Worm (Caenorhabditis elegans) whole organism, L4 larva: ENCODE results near the gene F46G11.6.
A peak's percentile ranks its signal among the peaks of the same experiment; 100 is the strongest.

Experiments used
- F10B5.3 ChIP-seq: sonication (generic microtip); optimal IDR thresholded peaks from 2 replicates; lab custom pipeline; 2016; ENCODE audit warnings: mild to moderate bottlenecking, missing genetic modification characterization, missing compliant biosample characterization
- F44E2.7 ChIP-seq: fragments of 200-800 bp; sonication (Bioruptor generic); IDR thresholded peaks from 2 replicates; pipeline ENCODE4 v2.1.2; 2022; ENCODE audit warnings: missing genetic modification characterization, missing compliant biosample characterization
- T26A8.4 ChIP-seq: fragments of 200-800 bp; sonication (Bioruptor generic); IDR thresholded peaks from 2 replicates; pipeline ENCODE4 v1.3.6; 2022; ENCODE audit warnings: missing genetic modification characterization, missing compliant biosample characterization
- ceh-44 ChIP-seq: fragments of 200-800 bp; sonication (Bioruptor generic); IDR thresholded peaks from 2 replicates; pipeline ENCODE4 v1.3.6; 2022; ENCODE audit warnings: missing genetic modification reagents, missing genetic modification characterization, missing compliant biosample characterization
- daf-12 ChIP-seq: fragments of 150-350 bp; optimal IDR thresholded peaks from 2 replicates; lab custom pipeline; 2014; ENCODE audit warnings: missing biosample characterization, missing genetic modification reagents, missing genetic modification characterization
- daf-16 ChIP-seq, 3 experiments: sonication (generic microtip); optimal IDR thresholded peaks; 2 replicates each; lab custom pipeline; 2016 to 2017; ENCODE audit warnings: missing genetic modification characterization in 3 of 3, missing genetic modification reagents in 3 of 3, mild to moderate bottlenecking in 2 of 3, missing compliant biosample characterization in 2 of 3, missing biosample characterization in 1 of 3, moderate library complexity in 1 of 3
- dmd-6 ChIP-seq: fragments of 200-800 bp; sonication (Bioruptor generic); IDR thresholded peaks from 2 replicates; pipeline ENCODE4 v1.3.6; 2022; ENCODE audit warnings: missing genetic modification reagents, missing genetic modification characterization, missing compliant biosample characterization
- dve-1 ChIP-seq: sonication (generic microtip); optimal IDR thresholded peaks from 2 replicates; lab custom pipeline; 2017; ENCODE audit warnings: antibody characterized with exemption, mild to moderate bottlenecking, missing genetic modification characterization, missing compliant biosample characterization; ENCODE audit not compliant: insufficient read depth
- egl-43 ChIP-seq: fragments of 200-800 bp; sonication (Bioruptor generic); IDR thresholded peaks from 2 replicates; pipeline ENCODE4 v1.3.6; 2022; ENCODE audit warnings: missing genetic modification reagents, missing genetic modification characterization, missing compliant biosample characterization
- fkh-10 ChIP-seq: fragments of 150-350 bp; optimal IDR thresholded peaks from 2 replicates; lab custom pipeline; 2014; ENCODE audit warnings: missing biosample characterization, missing genetic modification reagents, missing genetic modification characterization
- fos-1 ChIP-seq: fragments of 150-350 bp; optimal IDR thresholded peaks from 2 replicates; lab custom pipeline; 2014; ENCODE audit warnings: missing biosample characterization, missing genetic modification characterization
- hif-1 ChIP-seq, 2 experiments: sonication (generic microtip); optimal IDR thresholded peaks; 2 replicates each; lab custom pipeline; 2016 to 2017; ENCODE audit warnings: missing compliant biosample characterization in 2 of 2, missing genetic modification characterization in 2 of 2, missing genetic modification reagents in 2 of 2, missing genotype in 2 of 2, mild to moderate bottlenecking in 1 of 2
- hlh-11 ChIP-seq: fragments of 200-800 bp; sonication (Bioruptor generic); optimal IDR thresholded peaks from 2 replicates; lab custom pipeline; 2018; ENCODE audit warnings: mild to moderate bottlenecking, missing genetic modification characterization, missing compliant biosample characterization
- hlh-30 ChIP-seq: sonication (generic microtip); optimal IDR thresholded peaks from 2 replicates; lab custom pipeline; 2017; ENCODE audit warnings: antibody characterized with exemption, mild to moderate bottlenecking, missing genetic modification characterization, missing compliant biosample characterization; ENCODE audit not compliant: insufficient read depth
- lin-38 ChIP-seq: fragments of 200-800 bp; sonication (Bioruptor generic); IDR thresholded peaks from 2 replicates; pipeline ENCODE4 v1.3.6; 2022; ENCODE audit warnings: missing genetic modification reagents, missing genetic modification characterization, missing compliant biosample characterization
- mdt-29 ChIP-seq: fragments of 200-800 bp; sonication (Bioruptor generic); IDR thresholded peaks from 2 replicates; pipeline ENCODE4 v1.3.6; 2022; ENCODE audit warnings: missing genetic modification reagents, missing genetic modification characterization, missing compliant biosample characterization
- mep-1 ChIP-seq: fragments of 150-350 bp; sonication (generic microtip); optimal IDR thresholded peaks from 3 replicates; lab custom pipeline; 2014; ENCODE audit warnings: missing biosample characterization, missing genetic modification characterization
- mes-2 ChIP-seq: sonication (generic microtip); optimal IDR thresholded peaks from 2 replicates; lab custom pipeline; 2016; ENCODE audit warnings: missing genotype, mild to moderate bottlenecking, missing genetic modification characterization, missing compliant biosample characterization; ENCODE audit not compliant: poor library complexity, severe bottlenecking
- nhr-25 ChIP-seq: sonication (generic microtip); optimal IDR thresholded peaks from 2 replicates; lab custom pipeline; 2017; ENCODE audit warnings: missing genetic modification characterization, mild to moderate bottlenecking, missing compliant biosample characterization, antibody characterized with exemption, moderate library complexity, borderline replicate concordance; ENCODE audit not compliant: insufficient read depth
- nhr-28 ChIP-seq: fragments of 150-350 bp; optimal IDR thresholded peaks from 2 replicates; lab custom pipeline; 2014; ENCODE audit warnings: missing biosample characterization, missing genetic modification characterization
- nhr-41 ChIP-seq: fragments of 200-800 bp; sonication (Bioruptor generic); IDR thresholded peaks from 2 replicates; pipeline ENCODE4 v1.3.6; 2022; ENCODE audit warnings: missing genetic modification reagents, missing genetic modification characterization, missing compliant biosample characterization
- nhr-48 ChIP-seq: sonication (generic microtip); optimal IDR thresholded peaks from 2 replicates; lab custom pipeline; 2016; ENCODE audit warnings: mild to moderate bottlenecking, missing genetic modification characterization, missing compliant biosample characterization
- nhr-6 ChIP-seq: fragments of 150-350 bp; optimal IDR thresholded peaks from 2 replicates; lab custom pipeline; 2014; ENCODE audit warnings: missing biosample characterization, missing genetic modification characterization
- nhr-77 ChIP-seq: fragments of 150-350 bp; optimal IDR thresholded peaks from 2 replicates; lab custom pipeline; 2014; ENCODE audit warnings: missing biosample characterization, missing genetic modification characterization
- pha-4 ChIP-seq, 2 experiments: fragments of 150-350 bp in 1 of 2; fragments of 200-800 bp in 1 of 2; sonication (Bioruptor generic) in 1 of 2; IDR thresholded peaks in 1 of 2; optimal IDR thresholded peaks in 1 of 2; 2 replicates each; pipeline versions ENCODE4 v1.3.6 to Lab custom; 2014 to 2022; ENCODE audit warnings: missing genetic modification characterization in 2 of 2, missing genetic modification reagents in 2 of 2, missing biosample characterization in 1 of 2, missing compliant biosample characterization in 1 of 2
- php-3 ChIP-seq: fragments of 200-800 bp; sonication (Bioruptor generic); IDR thresholded peaks from 2 replicates; pipeline ENCODE4 v1.3.6; 2022; ENCODE audit warnings: missing genetic modification reagents, missing genetic modification characterization, missing compliant biosample characterization
- pqm-1 ChIP-seq: sonication (generic microtip); optimal IDR thresholded peaks from 2 replicates; lab custom pipeline; 2017; ENCODE audit warnings: missing biosample characterization, missing genetic modification characterization
- tra-1 ChIP-seq: fragments of 200-800 bp; sonication (Bioruptor generic); IDR thresholded peaks from 2 replicates; pipeline ENCODE4 v1.3.6; 2022; ENCODE audit warnings: missing genetic modification reagents, missing genetic modification characterization, missing compliant biosample characterization
- unc-130 ChIP-seq: sonication (generic microtip); optimal IDR thresholded peaks from 2 replicates; lab custom pipeline; 2016; ENCODE audit warnings: missing genetic modification reagents, missing genetic modification characterization, missing compliant biosample characterization
- zag-1 ChIP-seq: fragments of 150-350 bp; optimal IDR thresholded peaks from 2 replicates; lab custom pipeline; 2014; ENCODE audit warnings: missing biosample characterization, missing genetic modification characterization
- zfp-2 ChIP-seq: sonication (generic microtip); optimal IDR thresholded peaks from 2 replicates; lab custom pipeline; 2016; ENCODE audit warnings: mild to moderate bottlenecking, missing genetic modification characterization, missing compliant biosample characterization
- zip-11 ChIP-seq: fragments of 200-800 bp; sonication (Bioruptor generic); IDR thresholded peaks from 2 replicates; pipeline ENCODE4 v1.3.6; 2022; ENCODE audit warnings: missing genetic modification characterization, missing compliant biosample characterization

The F46G11.6 gene

ce11 chrX:5811997-5812562 is 25.8 kb downstream of the F46G11.6 start (continued):
- no peak for TF ChIP-seq zag-1 (tag; lab: Kevin White, UChicago)
- no peak for TF ChIP-seq mdt-29 (GFP tag; lab: Robert Waterston, UW)
- TF ChIP-seq T26A8.4 (GFP tag; lab: Robert Waterston, UW) = peak; percentile 79; the same call in 1 of the 2 replicates
- TF ChIP-seq fos-1 (tag; lab: Kevin White, UChicago) = no peak

DNA sequence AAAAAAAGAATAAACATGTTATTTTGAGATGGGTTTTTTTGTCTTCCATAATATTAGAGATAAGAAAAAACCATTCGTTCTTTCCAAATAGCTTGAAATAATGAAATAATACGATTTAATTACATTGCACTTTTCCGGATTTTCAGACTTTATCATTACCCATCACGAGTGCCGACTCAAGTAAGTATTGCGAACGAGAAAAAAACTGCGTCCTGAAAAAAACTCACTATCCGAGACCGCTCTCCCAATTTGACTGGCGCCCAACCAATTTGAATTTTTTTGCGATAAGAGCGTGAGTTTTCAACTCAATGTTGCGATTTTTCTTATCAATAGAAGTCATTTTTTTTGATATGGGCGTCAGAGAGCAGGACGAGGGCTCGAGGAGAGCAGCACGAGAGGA is 26.7 kb downstream of the F46G11.6 start:
- peak; percentile 87 for TF ChIP-seq hlh-11 (tag; lab: Kevin White, UChicago)
- peak; percentile 92 for TF ChIP-seq pqm-1 (tag; lab: Kevin White, UChicago)
- peak; percentile 77 for TF ChIP-seq dve-1 (tag; lab: Kevin White, UChicago)
- peak; percentile 62 for TF ChIP-seq nhr-77 (tag; lab: Kevin White, UChicago)
- no peak for TF ChIP-seq ceh-44 (GFP tag; lab: Robert Waterston, UW)
- peak; percentile 72 for TF ChIP-seq tra-1 (GFP tag; lab: Robert Waterston, UW)
- TF ChIP-seq daf-16 (GFP tag; optimal IDR thresholded peaks at IDR 0.05; lab: Kevin White, UChicago) = no peak
- TF ChIP-seq daf-16 (tag; optimal IDR thresholded peaks at IDR 0.05; lab: Kevin White, UChicago) = peak; percentile 83
- TF ChIP-seq pha-4 (GFP tag; IDR thresholded peaks at IDR 0.05; lab: Robert Waterston, UW) = 0 out of 2 replicates have a peak, but pooled peaks have one; percentile 30
- no peak for TF ChIP-seq pha-4 (tag; optimal IDR thresholded peaks at IDR 0.05; lab: Kevin White, UChicago)
- peak; percentile 79 for TF ChIP-seq php-3 (GFP tag; lab: Robert Waterston, UW)
- TF ChIP-seq nhr-48 = peak; percentile 38
- TF ChIP-seq dmd-6 (GFP tag; lab: Robert Waterston, UW) = peak; percentile 84
- no peak for TF ChIP-seq daf-12 (tag; lab: Kevin White, UChicago)
- TF ChIP-seq mep-1 (tag; lab: Kevin White, UChicago) = peak; percentile 23
- TF ChIP-seq zfp-2 (tag; lab: Kevin White, UChicago) = no peak
- no peak for TF ChIP-seq zip-11 (GFP tag; lab: Robert Waterston, UW)
- TF ChIP-seq hlh-30 = peak; percentile 33
- no peak for TF ChIP-seq fkh-10 (GFP tag; lab: Kevin White, UChicago)
- 0 out of 2 replicates have a peak, but pooled peaks have one; percentile 30 for TF ChIP-seq nhr-41
- TF ChIP-seq nhr-6 = peak; percentile 16
- peak; percentile 61 for TF ChIP-seq nhr-28 (tag; lab: Kevin White, UChicago)
- no peak for TF ChIP-seq F44E2.7 (GFP tag; lab: Robert Waterston, UW)
- peak; percentile 10 for TF ChIP-seq mes-2 (tag; lab: Kevin White, UChicago)

- TF ChIP-seq nhr-48 (no peak), unc-130 (GFP tag; lab: Kevin White, UChicago) (no peak), hif-1 (tag; optimal IDR thresholded peaks at IDR 0.05; lab: Kevin White, UChicago) (no peak), F10B5.3 (no peak), nhr-25 (tag; lab: Kevin White, UChicago) (peak; percentile 8), daf-16 (GFP tag; optimal IDR thresholded peaks at IDR 0.05; lab: Kevin White, UChicago) (no peak), daf-16 (tag; optimal IDR thresholded peaks at IDR 0.05; lab: Kevin White, UChicago) (peak; percentile 63), hlh-11 (tag; lab: Kevin White, UChicago) (peak; percentile 22), egl-43 (GFP tag; lab: Robert Waterston, UW) (no peak), php-3 (GFP tag; lab: Robert Waterston, UW) (no peak; the same call in 1 of the 2 replicates), dmd-6 (GFP tag; lab: Robert Waterston, UW) (peak; percentile 67), lin-38 (GFP tag; lab: Robert Waterston, UW) (no peak), dve-1 (tag; lab: Kevin White, UChicago) (peak; percentile 20), nhr-28 (tag; lab: Kevin White, UChicago) (peak; percentile 39)
These were observed 28.0 kb downstream of the F46G11.6 start for ce11 chrX:5814342-5814741.
